In the genomic region with DNA sequence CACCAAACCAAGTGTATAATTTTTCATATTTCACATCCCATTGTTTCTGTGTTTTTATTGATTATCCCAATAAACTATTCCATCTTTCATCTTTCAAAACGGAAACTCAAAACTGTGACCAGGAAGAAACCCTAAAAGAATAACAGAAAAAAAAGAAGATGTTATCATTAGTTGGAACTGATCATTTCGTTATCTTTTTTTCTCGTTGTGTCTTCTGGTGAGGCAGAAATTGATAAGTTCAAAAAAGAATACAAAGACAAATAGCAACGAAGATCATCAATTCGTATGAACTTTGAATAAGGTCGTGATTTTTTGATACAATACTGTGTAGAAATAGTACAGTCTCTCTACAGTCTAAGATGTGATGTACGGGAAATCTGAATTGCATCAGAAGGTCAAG, we compare ENCODE assay signal across 2 worm cellular contexts.
TF ChIP-seq lines count a peak whose summit lies in the region.

No protein-coding gene starts in this region.

TF ChIP-seq in whole organism, L1 larva, 84 proteins besides CTCF, POLR2A, EP300 and RAD21 (continued from another document):
- no peak for TF ChIP-seq unc-98 (GFP tag; IDR thresholded peaks at IDR 0.05; lab: Robert Waterston, UW)
- TF ChIP-seq fkh-10 (GFP tag; optimal IDR thresholded peaks at IDR 0.05; lab: Kevin White, UChicago): no peak
- peak in 1 of 2 experiments; percentile 14 for TF ChIP-seq lin-35 (GFP tag; optimal IDR thresholded peaks at IDR 0.05; lab: Kevin White, UChicago)
- TF ChIP-seq nhr-85 (tag; lab: Kevin White, UChicago): no peak
- no peak for TF ChIP-seq jun-1 (tag; optimal IDR thresholded peaks at IDR 0.05; lab: Kevin White, UChicago)
- no peak for TF ChIP-seq Y116A8C.19 (tag; optimal IDR thresholded peaks at IDR 0.05; lab: Kevin White, UChicago; ENCODE audit: borderline replicate concordance)
- TF ChIP-seq nhr-11 (tag; optimal IDR thresholded peaks at IDR 0.05; lab: Kevin White, UChicago): no peak
- no peak for TF ChIP-seq lin-15B (tag; optimal IDR thresholded peaks at IDR 0.05; lab: Kevin White, UChicago)
- no peak for TF ChIP-seq unc-86 (tag; optimal IDR thresholded peaks at IDR 0.05; lab: Kevin White, UChicago)
- TF ChIP-seq blmp-1 (tag; optimal IDR thresholded peaks at IDR 0.05; lab: Kevin White, UChicago): peak; percentile 44
- TF ChIP-seq isw-1 (GFP tag; IDR thresholded peaks at IDR 0.05; lab: Robert Waterston, UW): no peak

TF ChIP-seq in whole organism, L3 larva, 47 proteins besides CTCF, POLR2A, EP300 and RAD21 (continued from another document):
- TF ChIP-seq jun-1 (tag; optimal IDR thresholded peaks at IDR 0.05; lab: Kevin White, UChicago): no peak
- no peak for TF ChIP-seq elt-1 (tag; optimal IDR thresholded peaks at IDR 0.05; lab: Kevin White, UChicago)
- TF ChIP-seq ama-1 (optimal IDR thresholded peaks at IDR 0.05; lab: Kevin White, UChicago): no peak
- no peak for TF ChIP-seq ztf-11 (tag; optimal IDR thresholded peaks at IDR 0.05; lab: Kevin White, UChicago)
- TF ChIP-seq lsy-12 (tag; optimal IDR thresholded peaks at IDR 0.05; lab: Kevin White, UChicago): no peak
- no peak for TF ChIP-seq ztf-4 (tag; optimal IDR thresholded peaks at IDR 0.05; lab: Kevin White, UChicago)
- no peak for TF ChIP-seq nhr-28 (tag; optimal IDR thresholded peaks at IDR 0.05; lab: Kevin White, UChicago)
- no peak for TF ChIP-seq ceh-16 (tag; optimal IDR thresholded peaks at IDR 0.05; lab: Kevin White, UChicago)
- no peak for TF ChIP-seq egl-5 (tag; optimal IDR thresholded peaks at IDR 0.05; lab: Kevin White, UChicago)
- TF ChIP-seq daf-12 (tag; optimal IDR thresholded peaks at IDR 0.05; lab: Kevin White, UChicago): no peak
- TF ChIP-seq nhr-43 (tag; optimal IDR thresholded peaks at IDR 0.05; lab: Kevin White, UChicago; ENCODE audit: poor library complexity, severe bottlenecking): no peak
- TF ChIP-seq elt-2 (tag; optimal IDR thresholded peaks at IDR 0.05; lab: Kevin White, UChicago): peak; percentile 34
- no peak for TF ChIP-seq R02D3.7 (tag; optimal IDR thresholded peaks at IDR 0.05; lab: Kevin White, UChicago)
TF ChIP-seq in whole organism, L3 larva: peak in this region for 4.
